Fruit fly (Drosophila melanogaster) whole organism, embryonic: ENCODE results near the gene MED14.

Source experiments
- Bteb2 ChIP-seq: fragments of 200-800 bp; sonication (Bioruptor generic); optimal IDR thresholded peaks from 2 replicates; lab custom pipeline; 2016; ENCODE audit warnings: missing biosample characterization, missing genetic modification characterization
- CG10654 ChIP-seq: fragments of 200-800 bp; sonication (Bioruptor generic); optimal IDR thresholded peaks from 2 replicates; lab custom pipeline; 2016; ENCODE audit warnings: missing biosample characterization, missing genetic modification characterization
- CG10979 ChIP-seq: fragments of 200-800 bp; sonication (Bioruptor generic); optimal IDR thresholded peaks from 2 replicates; lab custom pipeline; 2018; ENCODE audit warnings: missing biosample characterization, mild to moderate bottlenecking, missing genetic modification characterization, moderate library complexity
- CG14014 ChIP-seq: fragments of 200-800 bp; sonication (Bioruptor generic); IDR thresholded peaks from 2 replicates; pipeline ENCODE4 v1.3.6; 2022; ENCODE audit warnings: missing biosample characterization, missing genetic modification characterization
- CG15479 ChIP-seq: fragments of 200-800 bp; sonication (Bioruptor generic); optimal IDR thresholded peaks from 3 replicates; lab custom pipeline; 2019; ENCODE audit warnings: missing biosample characterization, mild to moderate bottlenecking, missing genetic modification characterization, moderate library complexity
- CG17612 ChIP-seq: fragments of 200-800 bp; sonication (Bioruptor generic); IDR thresholded peaks from 2 replicates; pipeline ENCODE4 v1.3.6; 2022; ENCODE audit warnings: missing biosample characterization, missing genetic modification characterization
- CG2202 ChIP-seq: fragments of 200-800 bp; sonication (Bioruptor generic); optimal IDR thresholded peaks from 2 replicates; lab custom pipeline; 2018; ENCODE audit warnings: missing biosample characterization, mild to moderate bottlenecking, missing genetic modification characterization
- CG3407 ChIP-seq: fragments of 200-800 bp; sonication (Bioruptor generic); optimal IDR thresholded peaks from 2 replicates; lab custom pipeline; 2018; ENCODE audit warnings: missing biosample characterization, mild to moderate bottlenecking, missing genetic modification characterization
- CG4282 ChIP-seq: fragments of 200-800 bp; sonication (Bioruptor generic); optimal IDR thresholded peaks from 2 replicates; lab custom pipeline; 2016; ENCODE audit warnings: missing biosample characterization, missing genetic modification characterization
- CG4360 ChIP-seq: fragments of 200-800 bp; sonication (Bioruptor generic); IDR thresholded peaks from 2 replicates; pipeline ENCODE4 v1.3.6; 2022; ENCODE audit warnings: missing biosample characterization, missing genetic modification characterization
- CG6175 ChIP-seq: fragments of 200-800 bp; sonication (Bioruptor generic); IDR thresholded peaks from 3 replicates; pipeline ENCODE4 v1.3.6; 2022; ENCODE audit warnings: missing biosample characterization, missing genetic modification characterization
- CG6765 ChIP-seq: fragments of 200-800 bp; sonication (Bioruptor generic); optimal IDR thresholded peaks from 3 replicates; lab custom pipeline; 2017; ENCODE audit warnings: missing biosample characterization, mild to moderate bottlenecking, missing genetic modification characterization
- CG8290 ChIP-seq, 3 experiments: fragments of 200-800 bp; sonication (Bioruptor generic); optimal IDR thresholded peaks; 2 replicates each; lab custom pipeline; 2016 to 2019; ENCODE audit warnings: missing biosample characterization in 3 of 3, missing genetic modification characterization in 3 of 3, mild to moderate bottlenecking in 2 of 3, moderate library complexity in 1 of 3
- CoRest ChIP-seq: fragments of 200-800 bp; sonication (Bioruptor generic); optimal IDR thresholded peaks from 3 replicates; lab custom pipeline; 2018; ENCODE audit warnings: missing biosample characterization, mild to moderate bottlenecking, missing genetic modification characterization, moderate library complexity
- Dref ChIP-seq: fragments of 200-800 bp; sonication (Bioruptor generic); IDR thresholded peaks from 2 replicates; pipeline ENCODE4 v1.3.6; 2022; ENCODE audit warnings: missing biosample characterization, missing genetic modification characterization
- Hmx ChIP-seq: fragments of 200-800 bp; sonication (Bioruptor generic); optimal IDR thresholded peaks from 2 replicates; lab custom pipeline; 2016; ENCODE audit warnings: missing biosample characterization, missing genetic modification characterization
- Opbp ChIP-seq: fragments of 200-800 bp; sonication (Bioruptor generic); IDR thresholded peaks from 3 replicates; pipeline ENCODE4 v1.3.6; 2022; ENCODE audit warnings: missing biosample characterization, missing genetic modification characterization; ENCODE audit not compliant: partially characterized antibody
- PHDP ChIP-seq: fragments of 200-800 bp; sonication (Bioruptor generic); optimal IDR thresholded peaks from 3 replicates; lab custom pipeline; 2018; ENCODE audit warnings: missing biosample characterization, mild to moderate bottlenecking, missing genetic modification characterization, moderate library complexity
- Six4 ChIP-seq: fragments of 200-800 bp; sonication (Bioruptor generic); optimal IDR thresholded peaks from 2 replicates; lab custom pipeline; 2016; ENCODE audit warnings: missing biosample characterization, missing genetic modification characterization
- al ChIP-seq: fragments of 200-800 bp; sonication (Bioruptor generic); IDR thresholded peaks from 2 replicates; pipeline ENCODE4 v1.3.6; 2022; ENCODE audit warnings: missing biosample characterization, missing genetic modification characterization
- cato ChIP-seq: fragments of 200-800 bp; sonication (Bioruptor generic); optimal IDR thresholded peaks from 2 replicates; lab custom pipeline; 2016; ENCODE audit warnings: missing biosample characterization, missing genetic modification characterization, borderline replicate concordance
- dan ChIP-seq: fragments of 200-800 bp; sonication (Bioruptor generic); IDR thresholded peaks from 2 replicates; pipeline ENCODE4 v1.3.6; 2022; ENCODE audit warnings: missing biosample characterization, missing genetic modification characterization
- eve ChIP-seq, 2 experiments: fragments of >200 bp; optimal IDR thresholded peaks; 2 replicates each; lab custom pipeline; 2017; ENCODE audit warnings: missing biosample characterization in 2 of 2, missing genetic modification characterization in 2 of 2
- fd102C ChIP-seq: fragments of 200-800 bp; sonication (Bioruptor generic); optimal IDR thresholded peaks from 2 replicates; lab custom pipeline; 2018; ENCODE audit warnings: missing biosample characterization, mild to moderate bottlenecking, missing genetic modification characterization, moderate library complexity
- lbe ChIP-seq: fragments of 200-800 bp; sonication (Bioruptor generic); optimal IDR thresholded peaks from 2 replicates; lab custom pipeline; 2016; ENCODE audit warnings: missing biosample characterization, mild to moderate bottlenecking, missing genetic modification characterization
- maf-S ChIP-seq: fragments of 200-800 bp; sonication (Bioruptor generic); optimal IDR thresholded peaks from 2 replicates; lab custom pipeline; 2016; ENCODE audit warnings: missing biosample characterization, missing genetic modification characterization
- mld ChIP-seq: fragments of 200-800 bp; sonication (Bioruptor generic); IDR thresholded peaks from 3 replicates; pipeline ENCODE4 v1.3.6; 2022; ENCODE audit warnings: missing biosample characterization, missing genetic modification characterization; ENCODE audit not compliant: partially characterized antibody
- org-1 ChIP-seq: fragments of 200-800 bp; sonication (Bioruptor generic); optimal IDR thresholded peaks from 2 replicates; lab custom pipeline; 2017; ENCODE audit warnings: missing biosample characterization, missing genetic modification characterization
- pnt ChIP-seq: fragments of 200-800 bp; sonication (Bioruptor generic); optimal IDR thresholded peaks from 3 replicates; lab custom pipeline; 2016; ENCODE audit warnings: missing biosample characterization, missing genetic modification characterization
- psq ChIP-seq: fragments of 200-800 bp; sonication (Bioruptor generic); optimal IDR thresholded peaks from 2 replicates; lab custom pipeline; 2017; ENCODE audit warnings: missing biosample characterization, missing genetic modification characterization
- schlank ChIP-seq: fragments of 200-800 bp; sonication (Bioruptor generic); optimal IDR thresholded peaks from 2 replicates; lab custom pipeline; 2018; ENCODE audit warnings: missing biosample characterization, mild to moderate bottlenecking, missing genetic modification characterization
- tll ChIP-seq, 2 experiments: fragments of 200-800 bp in 1 of 2; fragments of >200 bp in 1 of 2; sonication (Bioruptor generic) in 1 of 2; optimal IDR thresholded peaks; 2 replicates each; lab custom pipeline; 2017 to 2019; ENCODE audit warnings: missing biosample characterization in 2 of 2, missing genetic modification characterization in 2 of 2, mild to moderate bottlenecking in 1 of 2, moderate library complexity in 1 of 2
- twi ChIP-seq: fragments of 200-800 bp; optimal IDR thresholded peaks from 2 replicates; lab custom pipeline; 2019; ENCODE audit warnings: missing biosample characterization, mild to moderate bottlenecking, missing genetic modification characterization, moderate library complexity
- unpg ChIP-seq: fragments of 200-800 bp; sonication (Bioruptor generic); optimal IDR thresholded peaks from 3 replicates; lab custom pipeline; 2018; ENCODE audit warnings: missing biosample characterization, mild to moderate bottlenecking, missing genetic modification characterization, moderate library complexity
- zen ChIP-seq: fragments of 200-800 bp; sonication (Bioruptor generic); optimal IDR thresholded peaks from 3 replicates; lab custom pipeline; 2018; ENCODE audit warnings: missing biosample characterization, mild to moderate bottlenecking, missing genetic modification characterization, moderate library complexity
- zen2 ChIP-seq: fragments of 200-800 bp; sonication (Bioruptor generic); IDR thresholded peaks from 3 replicates; pipeline ENCODE4 v1.3.6; 2022; ENCODE audit warnings: missing biosample characterization, missing genetic modification characterization; ENCODE audit not compliant: partially characterized antibody

The MED14 gene

dm6 chr3L:616482-617148, 23.6 kb downstream of the MED14 start (continued):
- TF ChIP-seq CG14014 (GFP tag; lab: Robert Waterston, UW) (no peak), CoRest (tag; lab: Kevin White, UChicago) (no peak), CG17612 (GFP tag; lab: Robert Waterston, UW) (no peak), psq (no peak), Six4 (GFP tag; lab: Kevin White, UChicago) (no peak), CG4282 (GFP tag; lab: Kevin White, UChicago) (no peak), zen2 (GFP tag; lab: Robert Waterston, UW) (no peak; the same call in 2 of the 3 replicates), cato (GFP tag; lab: Kevin White, UChicago) (no peak), mld (GFP tag; lab: Robert Waterston, UW) (no peak), dan (GFP tag; lab: Robert Waterston, UW) (no peak), lbe (no peak), CG8290 (GFP tag; optimal IDR thresholded peaks at IDR 0.05; lab: Kevin White, UChicago) (no peak), CG8290 (tag; optimal IDR thresholded peaks at IDR 0.05; lab: Kevin White, UChicago) (peak in 1 of 2 experiments; percentile 34), Opbp (GFP tag; lab: Robert Waterston, UW) (no peak), eve (GFP tag; optimal IDR thresholded peaks at IDR 0.05; lab: Kevin White, UChicago) (no peak), tll (GFP tag; optimal IDR thresholded peaks at IDR 0.05; lab: Kevin White, UChicago) (no peak), al (no peak), CG10979 (no peak), CG6765 (no peak), Bteb2 (GFP tag; lab: Kevin White, UChicago) (no peak), Hmx (GFP tag; lab: Kevin White, UChicago) (no peak), unpg (GFP tag; lab: Kevin White, UChicago) (no peak), Dref (GFP tag; lab: Robert Waterston, UW) (no peak), CG2202 (tag; lab: Kevin White, UChicago) (no peak), org-1 (GFP tag; lab: Kevin White, UChicago) (no peak), maf-S (GFP tag; lab: Kevin White, UChicago) (no peak), CG3407 (GFP tag; lab: Kevin White, UChicago) (no peak), schlank (tag; lab: Kevin White, UChicago) (no peak), pnt (GFP tag; lab: Kevin White, UChicago) (no peak), CG6175 (GFP tag; lab: Robert Waterston, UW) (peak; percentile 88), CG10654 (GFP tag; lab: Kevin White, UChicago) (no peak)
- TF ChIP-seq, all 482 proteins: peak for 100

DNA sequence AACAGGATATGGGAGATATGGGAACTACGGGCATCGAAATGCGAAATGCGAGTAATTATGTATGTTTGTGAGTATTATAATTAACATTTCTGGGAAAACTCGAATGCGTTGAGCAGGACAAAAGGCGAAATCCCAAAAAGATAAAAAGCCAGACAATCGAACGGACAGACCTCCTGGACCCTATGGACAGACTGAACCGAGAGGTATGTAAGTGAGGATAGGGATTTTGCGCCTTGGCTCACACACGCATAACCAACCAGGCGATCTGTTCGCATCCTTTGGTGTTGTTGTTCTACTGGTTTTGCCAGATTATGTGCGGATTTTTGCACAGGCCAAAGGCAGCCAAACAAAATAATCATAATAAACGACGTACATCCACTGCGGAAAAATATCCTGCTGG, 24.9 kb downstream of the MED14 start:
- peak; percentile 66 for TF ChIP-seq zen
- peak; percentile 40 for TF ChIP-seq CG4360 (GFP tag; lab: Robert Waterston, UW)
- peak; percentile 17 for TF ChIP-seq twi (tag; lab: Kevin White, UChicago)
- no peak for TF ChIP-seq fd102C
- TF ChIP-seq PHDP (tag; lab: Kevin White, UChicago): no peak
- peak; percentile 90 for TF ChIP-seq CG15479 (GFP tag; lab: Kevin White, UChicago)
